Worm (Caenorhabditis elegans) whole organism, young adult: ENCODE results near the gene srlf-3.

Experiments used
- C06A6.2 ChIP-seq: fragments of 200-800 bp; sonication (Bioruptor generic); conservative IDR thresholded peaks from 2 replicates; pipeline ENCODE4 v1.3.6; 2022; ENCODE audit warnings: missing genetic modification characterization, missing compliant biosample characterization
- F22D6.2 ChIP-seq: sonication (generic microtip); optimal IDR thresholded peaks from 2 replicates; lab custom pipeline; 2016; ENCODE audit warnings: mild to moderate bottlenecking, missing genetic modification characterization, missing compliant biosample characterization
- F23B12.7 ChIP-seq: sonication (generic microtip); optimal IDR thresholded peaks from 2 replicates; lab custom pipeline; 2017; ENCODE audit warnings: missing genetic modification characterization, mild to moderate bottlenecking, missing compliant biosample characterization, antibody characterized with exemption, moderate library complexity; ENCODE audit not compliant: insufficient read depth
- F33H1.4 ChIP-seq: fragments of 200-800 bp; sonication (Bioruptor generic); IDR thresholded peaks from 2 replicates; pipeline ENCODE4 v1.3.6; 2022; ENCODE audit warnings: missing genetic modification reagents, missing genetic modification characterization, missing compliant biosample characterization
- F52B5.7 ChIP-seq: sonication (generic microtip); optimal IDR thresholded peaks from 2 replicates; lab custom pipeline; 2016; ENCODE audit warnings: mild to moderate bottlenecking, missing genetic modification characterization, missing compliant biosample characterization
- F55B11.4 ChIP-seq: sonication (generic microtip); optimal IDR thresholded peaks from 2 replicates; lab custom pipeline; 2016; ENCODE audit warnings: missing compliant biosample characterization, missing genetic modification characterization, borderline replicate concordance; ENCODE audit not compliant: insufficient read depth
- K11D2.4 ChIP-seq: fragments of 200-800 bp; sonication (Bioruptor generic); IDR thresholded peaks from 2 replicates; pipeline ENCODE4 v1.3.6; 2022; ENCODE audit warnings: missing genetic modification reagents, missing genetic modification characterization, missing compliant biosample characterization
- K12H6.12 ChIP-seq: fragments of 200-800 bp; sonication (Bioruptor generic); optimal IDR thresholded peaks from 2 replicates; lab custom pipeline; 2018; ENCODE audit warnings: mild to moderate bottlenecking, missing genetic modification characterization, missing compliant biosample characterization
- T26A5.8 ChIP-seq: sonication (generic microtip); optimal IDR thresholded peaks from 2 replicates; lab custom pipeline; 2016; ENCODE audit warnings: missing genetic modification characterization, missing compliant biosample characterization
- Y56A3A.18 ChIP-seq: fragments of 200-800 bp; sonication (Bioruptor generic); IDR thresholded peaks from 2 replicates; pipeline ENCODE4 v1.3.6; 2022; ENCODE audit warnings: missing genetic modification reagents, missing genetic modification characterization, missing compliant biosample characterization
- Y67H2A.10 ChIP-seq: fragments of 200-800 bp; sonication (Bioruptor generic); conservative IDR thresholded peaks from 2 replicates; pipeline ENCODE4 v1.3.6; 2022; ENCODE audit warnings: missing genetic modification reagents, missing genetic modification characterization, missing compliant biosample characterization
- Y79H2A.3 ChIP-seq: fragments of 200-800 bp; sonication (Bioruptor generic); conservative IDR thresholded peaks from 2 replicates; pipeline ENCODE4 v1.3.6; 2022; ENCODE audit warnings: missing genetic modification reagents, missing genetic modification characterization, missing compliant biosample characterization
- Y95B8A.8 ChIP-seq: fragments of 200-800 bp; sonication (Bioruptor generic); IDR thresholded peaks from 2 replicates; pipeline ENCODE4 v1.3.6; 2022; ENCODE audit warnings: missing genetic modification reagents, missing genetic modification characterization, missing compliant biosample characterization
- ZK185.1 ChIP-seq: sonication (generic microtip); optimal IDR thresholded peaks from 2 replicates; lab custom pipeline; 2016; ENCODE audit warnings: mild to moderate bottlenecking, missing genetic modification characterization, missing compliant biosample characterization; ENCODE audit not compliant: poor library complexity, severe bottlenecking
- attf-3 ChIP-seq: fragments of 200-800 bp; sonication (Bioruptor generic); conservative IDR thresholded peaks from 2 replicates; pipeline ENCODE4 v1.3.6; 2022; ENCODE audit warnings: missing genetic modification reagents, missing genetic modification characterization, missing compliant biosample characterization
- attf-5 ChIP-seq: fragments of 200-800 bp; sonication (Bioruptor generic); optimal IDR thresholded peaks from 2 replicates; lab custom pipeline; 2018; ENCODE audit warnings: mild to moderate bottlenecking, missing genetic modification characterization, missing compliant biosample characterization
- bed-1 ChIP-seq: fragments of 200-800 bp; sonication (Bioruptor generic); IDR thresholded peaks from 2 replicates; pipeline ENCODE4 v1.3.6; 2022; ENCODE audit warnings: missing genetic modification reagents, missing genetic modification characterization, missing compliant biosample characterization
- ceh-100 ChIP-seq: fragments of 200-800 bp; sonication (Bioruptor generic); IDR thresholded peaks from 2 replicates; pipeline ENCODE4 v1.3.6; 2022; ENCODE audit warnings: missing genetic modification reagents, missing genetic modification characterization, missing compliant biosample characterization
- ceh-40 ChIP-seq: fragments of 200-800 bp; sonication (Bioruptor generic); IDR thresholded peaks from 2 replicates; pipeline ENCODE4 v1.3.6; 2022; ENCODE audit warnings: missing genetic modification characterization, missing compliant biosample characterization
- ceh-58 ChIP-seq: fragments of 200-800 bp; sonication (Bioruptor generic); IDR thresholded peaks from 2 replicates; pipeline ENCODE4 v1.3.6; 2022; ENCODE audit warnings: missing genetic modification characterization, missing compliant biosample characterization
- chd-7 ChIP-seq: sonication (generic microtip); optimal IDR thresholded peaks from 2 replicates; lab custom pipeline; 2016; ENCODE audit warnings: mild to moderate bottlenecking, missing genetic modification characterization, moderate library complexity, missing compliant biosample characterization
- die-1 ChIP-seq: sonication (generic microtip); optimal IDR thresholded peaks from 2 replicates; lab custom pipeline; 2016; ENCODE audit warnings: missing genotype, mild to moderate bottlenecking, missing genetic modification characterization, missing compliant biosample characterization
- dpl-1 ChIP-seq: fragments of 150-350 bp; optimal IDR thresholded peaks from 2 replicates; lab custom pipeline; 2014; ENCODE audit warnings: missing biosample characterization, missing genetic modification reagents, missing genetic modification characterization
- efl-1 ChIP-seq: fragments of 150-350 bp; optimal IDR thresholded peaks from 2 replicates; lab custom pipeline; 2014; ENCODE audit warnings: missing biosample characterization, missing genetic modification reagents, missing genetic modification characterization
- egl-44 ChIP-seq: fragments of 200-800 bp; sonication (Bioruptor generic); IDR thresholded peaks from 2 replicates; pipeline ENCODE4 v1.3.6; 2022; ENCODE audit warnings: missing genetic modification reagents, missing genetic modification characterization, missing compliant biosample characterization
- egrh-3 ChIP-seq: fragments of 200-800 bp; sonication (Bioruptor generic); IDR thresholded peaks from 2 replicates; pipeline ENCODE4 v1.3.6; 2022; ENCODE audit warnings: missing genetic modification reagents, missing genetic modification characterization, missing compliant biosample characterization
- him-1 ChIP-seq: sonication (generic microtip); optimal IDR thresholded peaks from 2 replicates; lab custom pipeline; 2016; ENCODE audit warnings: missing genotype, missing genetic modification reagents, missing genetic modification characterization, missing compliant biosample characterization
- hlh-26 ChIP-seq: fragments of 200-800 bp; sonication (Bioruptor generic); conservative IDR thresholded peaks from 2 replicates; pipeline ENCODE4 v1.3.6; 2022; ENCODE audit warnings: missing genetic modification reagents, missing genetic modification characterization, missing compliant biosample characterization
- hmg-20 ChIP-seq: fragments of 200-800 bp; sonication (Bioruptor generic); IDR thresholded peaks from 2 replicates; pipeline ENCODE4 v1.3.6; 2022; ENCODE audit warnings: missing genetic modification reagents, missing genetic modification characterization, missing compliant biosample characterization
- hsf-1 ChIP-seq: fragments of 200-800 bp; sonication (Bioruptor generic); IDR thresholded peaks from 2 replicates; pipeline ENCODE4 v1.3.6; 2022; ENCODE audit warnings: missing genetic modification reagents, missing genetic modification characterization, missing compliant biosample characterization
- let-526 ChIP-seq: fragments of 200-800 bp; sonication (Bioruptor generic); IDR thresholded peaks from 2 replicates; pipeline ENCODE4 v1.3.6; 2022; ENCODE audit warnings: missing genetic modification reagents, missing genetic modification characterization, missing compliant biosample characterization
- let-607 ChIP-seq, 2 experiments: fragments of 200-800 bp in 1 of 2; sonication (Bioruptor generic) in 1 of 2; sonication (generic microtip) in 1 of 2; optimal IDR thresholded peaks; 2 replicates each; lab custom pipeline; 2016 to 2018; ENCODE audit warnings: mild to moderate bottlenecking in 2 of 2, missing compliant biosample characterization in 2 of 2, missing genetic modification characterization in 2 of 2, moderate library complexity in 2 of 2, missing genotype in 1 of 2
- lin-40 ChIP-seq: sonication (generic microtip); optimal IDR thresholded peaks from 2 replicates; lab custom pipeline; 2016; ENCODE audit warnings: missing genetic modification characterization, mild to moderate bottlenecking, missing compliant biosample characterization, missing genotype, missing genetic modification reagents
- madf-10 ChIP-seq: sonication (generic microtip); optimal IDR thresholded peaks from 2 replicates; lab custom pipeline; 2016; ENCODE audit warnings: mild to moderate bottlenecking, missing genetic modification characterization, missing compliant biosample characterization
- madf-6 ChIP-seq: fragments of 200-800 bp; sonication (Bioruptor generic); IDR thresholded peaks from 2 replicates; pipeline ENCODE4 v1.3.6; 2022; ENCODE audit warnings: missing genetic modification reagents, missing genetic modification characterization, missing compliant biosample characterization
- madf-8 ChIP-seq: fragments of 200-800 bp; sonication (Bioruptor generic); conservative IDR thresholded peaks from 2 replicates; pipeline ENCODE4 v1.3.6; 2022; ENCODE audit warnings: missing genetic modification reagents, missing genetic modification characterization, missing compliant biosample characterization
- mcd-1 ChIP-seq: fragments of 200-800 bp; sonication (Bioruptor generic); IDR thresholded peaks from 2 replicates; pipeline ENCODE4 v1.3.6; 2022; ENCODE audit warnings: missing genetic modification reagents, missing genetic modification characterization, missing compliant biosample characterization
- mel-28 ChIP-seq: sonication (generic microtip); optimal IDR thresholded peaks from 2 replicates; lab custom pipeline; 2016; ENCODE audit warnings: borderline replicate concordance, mild to moderate bottlenecking, missing genetic modification characterization, missing compliant biosample characterization
- nfya-2 ChIP-seq: fragments of 200-800 bp; sonication (Bioruptor generic); IDR thresholded peaks from 2 replicates; pipeline ENCODE4 v1.3.6; 2022; ENCODE audit warnings: missing genetic modification reagents, missing genetic modification characterization, missing compliant biosample characterization
- nhr-80 ChIP-seq: sonication (generic microtip); optimal IDR thresholded peaks from 2 replicates; lab custom pipeline; 2016; ENCODE audit warnings: missing genetic modification characterization, missing compliant biosample characterization
- repo-1 ChIP-seq: sonication (generic microtip); optimal IDR thresholded peaks from 2 replicates; lab custom pipeline; 2017; ENCODE audit warnings: mild to moderate bottlenecking, missing genetic modification characterization, missing compliant biosample characterization
- snpc-1.1 ChIP-seq: sonication (generic microtip); optimal IDR thresholded peaks from 2 replicates; lab custom pipeline; 2017; ENCODE audit warnings: missing genetic modification characterization, mild to moderate bottlenecking, missing compliant biosample characterization, antibody characterized with exemption, moderate library complexity, missing genotype, missing genetic modification reagents; ENCODE audit not compliant: insufficient read depth
- snpc-3.4 ChIP-seq: sonication (generic microtip); optimal IDR thresholded peaks from 2 replicates; lab custom pipeline; 2017; ENCODE audit warnings: missing genetic modification characterization, mild to moderate bottlenecking, missing compliant biosample characterization, antibody characterized with exemption, moderate library complexity, missing genotype, missing genetic modification reagents
- somi-1 ChIP-seq: fragments of 200-800 bp; sonication (Bioruptor generic); optimal IDR thresholded peaks from 2 replicates; lab custom pipeline; 2018; ENCODE audit warnings: mild to moderate bottlenecking, missing genetic modification characterization, missing compliant biosample characterization
- tbp1 ChIP-seq: fragments of 200-800 bp; sonication (Bioruptor generic); optimal IDR thresholded peaks from 2 replicates; lab custom pipeline; 2018; ENCODE audit warnings: mild to moderate bottlenecking, missing genetic modification characterization, missing compliant biosample characterization
- tbx-9 ChIP-seq: sonication (generic microtip); optimal IDR thresholded peaks from 2 replicates; lab custom pipeline; 2016; ENCODE audit warnings: borderline replicate concordance, missing genetic modification characterization, inconsistent platforms, missing compliant biosample characterization
- ztf-25 ChIP-seq: fragments of 200-800 bp; sonication (Bioruptor generic); IDR thresholded peaks from 2 replicates; pipeline ENCODE4 v1.3.6; 2022; ENCODE audit warnings: missing genetic modification reagents, missing genetic modification characterization, missing compliant biosample characterization
- ztf-26 ChIP-seq: sonication (generic microtip); optimal IDR thresholded peaks from 2 replicates; lab custom pipeline; 2017; ENCODE audit warnings: missing genetic modification characterization, missing compliant biosample characterization

Gene srlf-3

DNA sequence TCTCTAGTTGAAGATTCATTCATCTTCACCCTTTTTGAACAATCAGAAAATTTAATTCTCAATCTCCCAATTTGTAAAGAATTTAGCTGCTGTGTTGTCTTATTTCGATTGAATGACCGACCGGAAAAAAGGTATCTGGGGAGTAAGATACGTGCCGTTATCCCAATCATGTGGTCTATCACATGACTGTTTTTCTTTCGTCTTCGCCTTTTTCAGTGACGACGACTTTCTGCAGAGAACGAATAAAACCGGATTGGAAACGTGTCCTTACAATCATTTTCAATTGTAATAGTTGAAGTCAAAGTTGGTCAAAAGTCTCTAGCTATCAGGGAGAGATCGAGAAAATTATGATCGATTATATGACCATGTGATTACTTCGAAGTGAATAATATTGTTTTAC lies 41.8 kb downstream of the srlf-3 start:
- TF ChIP-seq tbp1 (peak; percentile 4), K11D2.4 (GFP tag; lab: Robert Waterston, UW) (no peak), C06A6.2 (peak; percentile 16; the same call in 1 of the 2 replicates), somi-1 (peak; percentile 89), him-1 (tag; lab: Kevin White, UChicago) (no peak), ceh-58 (GFP tag; lab: Robert Waterston, UW) (no peak), ceh-100 (GFP tag; lab: Robert Waterston, UW) (no peak), egrh-3 (GFP tag; lab: Robert Waterston, UW) (no peak), attf-3 (GFP tag; lab: Robert Waterston, UW) (no peak), Y79H2A.3 (GFP tag; lab: Robert Waterston, UW) (no peak), Y95B8A.8 (no peak), let-607 (tag; optimal IDR thresholded peaks at IDR 0.05; lab: Kevin White, UChicago) (no peak), chd-7 (no peak), F52B5.7 (tag; lab: Kevin White, UChicago) (no peak), F23B12.7 (tag; lab: Kevin White, UChicago) (no peak), attf-5 (GFP tag; lab: Kevin White, UChicago) (no peak), F55B11.4 (tag; lab: Kevin White, UChicago) (no peak), nhr-80 (tag; lab: Kevin White, UChicago) (no peak), ceh-40 (GFP tag; lab: Robert Waterston, UW) (no peak), K12H6.12 (tag; lab: Kevin White, UChicago) (no peak), mel-28 (tag; lab: Kevin White, UChicago) (no peak), die-1 (tag; lab: Kevin White, UChicago) (no peak), Y67H2A.10 (GFP tag; lab: Robert Waterston, UW) (no peak), madf-10 (tag; lab: Kevin White, UChicago) (no peak), bed-1 (GFP tag; lab: Robert Waterston, UW) (no peak), snpc-3.4 (no peak), hmg-20 (GFP tag; lab: Robert Waterston, UW) (no peak), hlh-26 (GFP tag; lab: Robert Waterston, UW) (no peak), F22D6.2 (tag; lab: Kevin White, UChicago) (no peak), madf-6 (GFP tag; lab: Robert Waterston, UW) (no peak), mcd-1 (peak; percentile 29; the same call in 1 of the 2 replicates), T26A5.8 (tag; lab: Kevin White, UChicago) (no peak), Y56A3A.18 (no peak), dpl-1 (GFP tag; lab: Kevin White, UChicago) (no peak), F33H1.4 (no peak), egl-44 (GFP tag; lab: Robert Waterston, UW) (no peak), nfya-2 (GFP tag; lab: Robert Waterston, UW) (no peak), efl-1 (GFP tag; lab: Kevin White, UChicago) (no peak), ztf-25 (no peak), hsf-1 (GFP tag; lab: Robert Waterston, UW) (no peak), ZK185.1 (tag; lab: Kevin White, UChicago) (no peak), lin-40 (tag; lab: Kevin White, UChicago) (peak; percentile 29), tbx-9 (tag; lab: Kevin White, UChicago) (no peak), repo-1 (tag; lab: Kevin White, UChicago) (no peak), madf-8 (GFP tag; lab: Robert Waterston, UW) (no peak), let-526 (GFP tag; lab: Robert Waterston, UW) (0 out of 2 replicates have a peak, but pooled peaks have one; percentile 33), snpc-1.1 (tag; lab: Kevin White, UChicago) (no peak), ztf-26 (tag; lab: Kevin White, UChicago) (peak; percentile 44)
